Fruit fly (Drosophila melanogaster): ENCODE measurements around the gene ttm2.

Gene ttm2

DNA sequence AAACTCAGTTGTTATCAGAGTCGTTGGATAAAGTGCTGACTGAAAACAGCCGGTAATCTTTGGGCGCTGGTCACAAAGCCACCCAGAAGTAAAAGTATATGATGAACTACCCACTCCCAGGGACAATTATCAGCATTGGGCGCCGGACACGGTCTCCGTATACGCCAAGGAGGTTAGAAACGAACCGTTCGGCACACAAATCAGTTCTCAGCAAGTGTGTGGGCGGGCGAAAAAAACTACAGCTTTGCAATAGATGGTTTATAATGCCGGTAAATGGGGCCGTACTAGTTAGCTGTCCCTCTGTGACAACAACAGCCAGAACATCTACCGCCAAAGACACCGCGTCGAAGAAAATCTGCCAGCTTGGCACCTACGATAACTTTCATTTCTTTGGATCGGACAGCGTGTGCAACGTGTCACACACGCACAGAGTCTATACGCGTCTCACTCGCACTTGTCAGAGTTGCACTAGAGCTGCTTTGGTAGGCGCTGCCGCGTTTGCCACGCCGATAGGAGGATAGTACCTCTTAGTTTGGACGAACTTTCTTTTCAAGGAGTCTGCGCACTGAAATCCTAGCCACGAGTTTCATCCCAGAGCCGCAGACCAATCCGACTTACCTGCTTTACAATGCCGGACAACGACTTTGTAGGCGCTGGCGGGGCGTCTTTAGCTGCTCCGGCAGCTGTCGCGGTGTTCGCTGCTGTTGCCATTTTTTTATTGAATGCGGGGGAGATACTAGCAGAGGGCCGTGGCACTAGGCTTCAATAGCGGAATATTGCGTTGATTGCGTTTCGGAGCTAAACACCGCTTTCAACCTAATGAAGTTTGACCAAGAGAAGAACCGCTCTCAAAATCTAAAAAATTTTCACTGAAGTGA lies 11.2 kb upstream of the ttm2 start:
- TF ChIP-seq Hnf4 (GFP tag; optimal IDR thresholded peaks at IDR 0.05) (no peak), N (GFP tag; optimal IDR thresholded peaks at IDR 0.05) (no peak), jim (GFP tag; optimal IDR thresholded peaks at IDR 0.05) (no peak), rgr (GFP tag; optimal IDR thresholded peaks at IDR 0.05) (no peak), Dfd (GFP tag; optimal IDR thresholded peaks at IDR 0.05) (no peak), Vsx2 (GFP tag; optimal IDR thresholded peaks at IDR 0.05; ENCODE audit: partially characterized antibody) (no peak), dl (GFP tag; optimal IDR thresholded peaks at IDR 0.05; ENCODE audit: insufficient read depth in 1 of 2, partially characterized antibody in 2 of 2) (no peak), OdsH (GFP tag; optimal IDR thresholded peaks at IDR 0.05) (no peak), lola (GFP tag; optimal IDR thresholded peaks at IDR 0.05) (no peak), tai (GFP tag; optimal IDR thresholded peaks at IDR 0.05) (no peak), Hr78 (GFP tag; optimal IDR thresholded peaks at IDR 0.05) (no peak), h (GFP tag; optimal IDR thresholded peaks at IDR 0.05) (no peak), Sp1 (GFP tag; optimal IDR thresholded peaks at IDR 0.05) (no peak)

DNA sequence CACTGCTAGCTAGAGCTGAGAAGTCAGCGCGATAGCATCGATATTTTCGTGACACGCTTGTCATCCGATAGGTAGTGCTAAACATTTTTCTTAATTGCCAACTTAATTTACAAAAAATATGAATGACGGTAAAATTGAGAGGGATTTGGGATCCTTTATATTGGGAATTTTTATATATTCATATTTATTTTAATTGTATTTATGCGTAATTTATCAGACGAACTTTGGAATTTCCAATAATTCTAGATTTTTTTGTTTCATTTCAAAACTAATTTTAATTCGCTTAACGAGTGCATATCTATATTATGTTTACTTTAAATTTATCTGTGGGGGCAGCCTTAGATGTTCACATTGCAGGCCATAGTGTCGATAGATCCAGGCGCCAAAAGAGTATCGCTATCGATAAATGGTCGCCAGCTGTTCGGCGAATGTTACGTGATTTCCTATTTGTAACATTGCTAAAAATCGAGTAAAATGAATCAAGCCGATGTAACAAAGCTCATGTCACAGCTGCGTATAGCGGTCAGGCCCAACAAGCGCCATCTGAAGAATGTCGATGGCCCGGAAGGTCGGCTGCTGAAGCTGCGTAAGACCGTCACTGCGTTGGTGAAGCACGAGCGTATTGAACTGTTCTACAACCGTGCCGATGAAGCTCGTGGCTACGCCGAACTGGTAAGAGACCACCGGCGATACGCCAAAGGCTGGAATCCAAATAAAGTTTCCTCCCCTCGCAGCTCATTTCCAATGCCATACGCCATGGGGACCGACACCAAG lies 10.4 kb upstream of the ttm2 start, which contains the start of the genes Tudor-SN and mRpL17:
Gene Tudor-SN (minus strand): TSS at position 3 of the 774 bp plus-strand sequence.
Gene mRpL17 (plus strand): TSS at position 402 of the 774 bp plus-strand sequence.
- TF ChIP-seq lola (GFP tag; optimal IDR thresholded peaks at IDR 0.05) (no peak), HLH106 (tag; optimal IDR thresholded peaks at IDR 0.05) (peak; percentile 39), CG9705 (GFP tag; optimal IDR thresholded peaks at IDR 0.05) (peak; percentile 8), Rel (GFP tag; optimal IDR thresholded peaks at IDR 0.05) (no peak), Rel (tag; optimal IDR thresholded peaks at IDR 0.05) (no peak), fru (GFP tag; optimal IDR thresholded peaks at IDR 0.05) (peak; percentile 57), Sp1 (GFP tag; optimal IDR thresholded peaks at IDR 0.05) (peak; percentile 27), Myc (optimal IDR thresholded peaks at IDR 0.05) (peak; percentile 14), rgr (GFP tag; optimal IDR thresholded peaks at IDR 0.05) (peak; percentile 70), Mio (GFP tag; optimal IDR thresholded peaks at IDR 0.05) (no peak), usp (GFP tag; optimal IDR thresholded peaks at IDR 0.05) (no peak), Hnf4 (GFP tag; optimal IDR thresholded peaks at IDR 0.05) (peak; percentile 71), Dif (GFP tag; optimal IDR thresholded peaks at IDR 0.05; ENCODE audit: partially characterized antibody) (no peak), Hr83 (GFP tag; optimal IDR thresholded peaks at IDR 0.05; ENCODE audit: poor library complexity, severe bottlenecking) (peak; percentile 74), Jra (GFP tag; optimal IDR thresholded peaks at IDR 0.05) (peak; percentile 78), pan (optimal IDR thresholded peaks at IDR 0.05) (no peak), GATAd (GFP tag; optimal IDR thresholded peaks at IDR 0.05) (no peak), jim (GFP tag; optimal IDR thresholded peaks at IDR 0.05) (peak; percentile 42), h (GFP tag; optimal IDR thresholded peaks at IDR 0.05) (peak; percentile 74), tai (GFP tag; optimal IDR thresholded peaks at IDR 0.05) (no peak), woc (GFP tag; optimal IDR thresholded peaks at IDR 0.05) (peak; percentile 40), Abd-B (GFP tag; optimal IDR thresholded peaks at IDR 0.05) (no peak), sv (GFP tag; optimal IDR thresholded peaks at IDR 0.05) (peak; percentile 62), dmrt93B (GFP tag; optimal IDR thresholded peaks at IDR 0.05) (no peak), br (GFP tag; optimal IDR thresholded peaks at IDR 0.05) (peak; percentile 50), CrebA (GFP tag; optimal IDR thresholded peaks at IDR 0.05; ENCODE audit: borderline replicate concordance) (no peak), N (GFP tag; optimal IDR thresholded peaks at IDR 0.05) (no peak), dsf (GFP tag; optimal IDR thresholded peaks at IDR 0.05; ENCODE audit: borderline replicate concordance) (peak; percentile 55), ey (GFP tag; optimal IDR thresholded peaks at IDR 0.05) (peak; percentile 37), brk (GFP tag; optimal IDR thresholded peaks at IDR 0.05) (peak; percentile 66), OdsH (GFP tag; optimal IDR thresholded peaks at IDR 0.05) (peak; percentile 47), psq (GFP tag; optimal IDR thresholded peaks at IDR 0.05) (peak; percentile 48), foxo (GFP tag; optimal IDR thresholded peaks at IDR 0.05) (peak in 1 of 2 experiments; percentile 57), Hr78 (GFP tag; optimal IDR thresholded peaks at IDR 0.05) (no peak)

Data from whole organism, wandering third instar larva.